Fruit fly (Drosophila melanogaster) whole organism, embryonic: ENCODE measurements around the gene CG11409.

Source experiments
- BtbVII ChIP-seq: fragments of 200-800 bp; sonication (Bioruptor generic); optimal IDR thresholded peaks from 3 replicates; lab custom pipeline; 2017; ENCODE audit warnings: missing biosample characterization, mild to moderate bottlenecking, missing genetic modification characterization
- CG13894 ChIP-seq: fragments of 200-800 bp; sonication (Bioruptor generic); optimal IDR thresholded peaks from 3 replicates; lab custom pipeline; 2018; ENCODE audit warnings: missing biosample characterization, mild to moderate bottlenecking, missing genetic modification characterization, moderate library complexity
- CG14050 ChIP-seq: fragments of 200-800 bp; sonication (Bioruptor generic); IDR thresholded peaks from 3 replicates; pipeline ENCODE4 v1.3.6; 2022; ENCODE audit warnings: missing biosample characterization, missing genetic modification characterization
- CG1529 ChIP-seq: fragments of 200-800 bp; sonication (Bioruptor generic); optimal IDR thresholded peaks from 3 replicates; lab custom pipeline; 2018; ENCODE audit warnings: missing biosample characterization, missing genetic modification characterization
- CG15696 ChIP-seq: fragments of 200-800 bp; sonication (Bioruptor generic); optimal IDR thresholded peaks from 2 replicates; lab custom pipeline; 2019; ENCODE audit warnings: missing biosample characterization, mild to moderate bottlenecking, missing genetic modification characterization, moderate library complexity
- CG16779 ChIP-seq: fragments of 200-800 bp; sonication (Bioruptor generic); IDR thresholded peaks from 2 replicates; pipeline ENCODE4 v1.3.6; 2022; ENCODE audit warnings: missing biosample characterization, missing genetic modification characterization
- CG16815 ChIP-seq: fragments of 200-800 bp; sonication (Bioruptor generic); optimal IDR thresholded peaks from 3 replicates; lab custom pipeline; 2017; ENCODE audit warnings: missing biosample characterization, mild to moderate bottlenecking, missing genetic modification characterization
- CG17568 ChIP-seq: fragments of 200-800 bp; sonication (Bioruptor generic); optimal IDR thresholded peaks from 2 replicates; lab custom pipeline; 2018; ENCODE audit warnings: missing biosample characterization, mild to moderate bottlenecking, missing genetic modification characterization, moderate library complexity
- CG17612 ChIP-seq: fragments of 200-800 bp; sonication (Bioruptor generic); IDR thresholded peaks from 2 replicates; pipeline ENCODE4 v1.3.6; 2022; ENCODE audit warnings: missing biosample characterization, missing genetic modification characterization
- CG18599 ChIP-seq: fragments of 200-800 bp; sonication (Bioruptor generic); optimal IDR thresholded peaks from 3 replicates; lab custom pipeline; 2017; ENCODE audit warnings: missing biosample characterization, missing genetic modification characterization, mild to moderate bottlenecking, moderate library complexity, missing genetic modification reagents
- CG3065 ChIP-seq: fragments of 200-800 bp; sonication (Bioruptor generic); optimal IDR thresholded peaks from 2 replicates; lab custom pipeline; 2016; ENCODE audit warnings: missing biosample characterization, missing genetic modification characterization
- CG3726 ChIP-seq: fragments of 200-800 bp; sonication (Bioruptor generic); IDR thresholded peaks from 3 replicates; pipeline ENCODE4, ENCODE4 v1.3.6; 2022; ENCODE audit warnings: missing biosample characterization, missing genetic modification characterization
- CG4328 ChIP-seq: fragments of 200-800 bp; sonication (Bioruptor generic); optimal IDR thresholded peaks from 3 replicates; lab custom pipeline; 2017; ENCODE audit warnings: missing biosample characterization, missing genetic modification reagents, missing genetic modification characterization
- CG4820 ChIP-seq: fragments of 200-800 bp; sonication (Bioruptor generic); optimal IDR thresholded peaks from 3 replicates; lab custom pipeline; 2016; ENCODE audit warnings: missing biosample characterization, missing genetic modification characterization
- CG6689 ChIP-seq: fragments of 200-800 bp; sonication (Bioruptor generic); IDR thresholded peaks from 2 replicates; pipeline ENCODE4 v1.3.6; 2022; ENCODE audit warnings: missing biosample characterization, missing genetic modification characterization
- CG8478 ChIP-seq: fragments of >200 bp; optimal IDR thresholded peaks from 2 replicates; lab custom pipeline; 2018
- CG9215 ChIP-seq: fragments of 200-800 bp; sonication (Bioruptor generic); IDR thresholded peaks from 2 replicates; pipeline ENCODE4 v1.3.6; 2022; ENCODE audit warnings: missing biosample characterization, missing genetic modification characterization
- CG9727 ChIP-seq: fragments of 200-800 bp; sonication (Bioruptor generic); optimal IDR thresholded peaks from 3 replicates; lab custom pipeline; 2017; ENCODE audit warnings: missing biosample characterization, mild to moderate bottlenecking, missing genetic modification characterization
- CG9932 ChIP-seq: fragments of 200-800 bp; sonication (Bioruptor generic); IDR thresholded peaks from 2 replicates; pipeline ENCODE4 v1.3.6; 2022; ENCODE audit warnings: missing biosample characterization, missing genetic modification characterization
- Chrac-16 ChIP-seq: fragments of 200-800 bp; sonication (Bioruptor generic); optimal IDR thresholded peaks from 3 replicates; lab custom pipeline; 2016; ENCODE audit warnings: missing biosample characterization, missing genetic modification characterization
- Dek ChIP-seq: fragments of 200-800 bp; sonication (Bioruptor generic); optimal IDR thresholded peaks from 3 replicates; lab custom pipeline; 2019; ENCODE audit warnings: missing biosample characterization, mild to moderate bottlenecking, missing genetic modification characterization, moderate library complexity
- GATAe ChIP-seq: fragments of 200-800 bp; sonication (Bioruptor generic); conservative IDR thresholded peaks from 2 replicates; pipeline ENCODE4 v1.3.6; 2022; ENCODE audit warnings: missing biosample characterization, missing genetic modification characterization
- Gug ChIP-seq: fragments of 200-800 bp; sonication (Bioruptor generic); IDR thresholded peaks from 4 replicates; pipeline ENCODE4 v1.3.6; 2022; ENCODE audit warnings: missing biosample characterization, missing genetic modification characterization
- H2.0 ChIP-seq: fragments of 200-800 bp; sonication (Bioruptor generic); IDR thresholded peaks from 2 replicates; pipeline ENCODE4 v1.3.6; 2022; ENCODE audit warnings: missing biosample characterization, missing genetic modification characterization
- Hr78 ChIP-seq, 2 experiments: fragments of 200-800 bp in 1 of 2; fragments of >200 bp in 1 of 2; sonication (Bioruptor generic) in 1 of 2; optimal IDR thresholded peaks; 2 replicates each; lab custom pipeline; 2017 to 2019; ENCODE audit warnings: missing biosample characterization in 2 of 2, missing genetic modification characterization in 2 of 2, mild to moderate bottlenecking in 1 of 2, moderate library complexity in 1 of 2
- Jarid2 ChIP-seq: fragments of 200-800 bp; sonication (Bioruptor generic); optimal IDR thresholded peaks from 3 replicates; lab custom pipeline; 2017; ENCODE audit warnings: mild to moderate bottlenecking, missing biosample characterization, missing genetic modification reagents, missing genetic modification characterization
- Kr ChIP-seq: fragments of 200-800 bp; sonication (Bioruptor generic); optimal IDR thresholded peaks from 2 replicates; lab custom pipeline; 2017; ENCODE audit warnings: missing biosample characterization, mild to moderate bottlenecking, missing genetic modification characterization
- Lim3 ChIP-seq: fragments of 200-800 bp; sonication (Bioruptor generic); IDR thresholded peaks from 2 replicates; pipeline ENCODE4 v1.3.6; 2022; ENCODE audit warnings: missing biosample characterization, missing genetic modification characterization
- Med ChIP-seq: fragments of 200-800 bp; sonication (Bioruptor generic); peaks from one replicate; lab custom pipeline; 2016; ENCODE audit warnings: missing biosample characterization, missing genetic modification characterization, mild to moderate bottlenecking, inconsistent platforms, moderate library complexity
- Neu2 ChIP-seq: fragments of 200-800 bp; sonication (Bioruptor generic); optimal IDR thresholded peaks from 3 replicates; lab custom pipeline; 2016; ENCODE audit warnings: missing biosample characterization, missing genetic modification characterization, borderline replicate concordance
- Vsx1 ChIP-seq: fragments of 200-800 bp; sonication (Bioruptor generic); optimal IDR thresholded peaks from 2 replicates; lab custom pipeline; 2017; ENCODE audit warnings: missing biosample characterization, mild to moderate bottlenecking, missing genetic modification characterization, missing genetic modification reagents
- crp ChIP-seq, 2 experiments: fragments of 200-800 bp; sonication (Bioruptor generic); optimal IDR thresholded peaks; 2 replicates in 1 of 2; 3 replicates in 1 of 2; lab custom pipeline; 2017; ENCODE audit warnings: missing biosample characterization in 2 of 2, missing genetic modification characterization in 2 of 2, mild to moderate bottlenecking in 1 of 2, moderate library complexity in 1 of 2
- cwo ChIP-seq: fragments of 200-800 bp; sonication (Bioruptor generic); optimal IDR thresholded peaks from 3 replicates; lab custom pipeline; 2017; ENCODE audit warnings: missing biosample characterization, missing genetic modification characterization, mild to moderate bottlenecking, moderate library complexity, missing genetic modification reagents
- dmrt99B ChIP-seq: fragments of 200-800 bp; sonication (Bioruptor generic); optimal IDR thresholded peaks from 2 replicates; lab custom pipeline; 2018; ENCODE audit warnings: missing biosample characterization, mild to moderate bottlenecking, missing genetic modification characterization, moderate library complexity
- fd102C ChIP-seq: fragments of 200-800 bp; sonication (Bioruptor generic); optimal IDR thresholded peaks from 2 replicates; lab custom pipeline; 2018; ENCODE audit warnings: missing biosample characterization, mild to moderate bottlenecking, missing genetic modification characterization, moderate library complexity
- ftz-f1 ChIP-seq: fragments of 200-800 bp; sonication (Bioruptor generic); optimal IDR thresholded peaks from 2 replicates; lab custom pipeline; 2016; ENCODE audit warnings: missing biosample characterization, missing genetic modification characterization
- gce ChIP-seq: fragments of 200-800 bp; sonication (Bioruptor generic); IDR thresholded peaks from 3 replicates; pipeline ENCODE4 v1.3.6; 2022; ENCODE audit warnings: missing biosample characterization, missing genetic modification characterization
- grn ChIP-seq: fragments of 200-800 bp; sonication (Bioruptor generic); optimal IDR thresholded peaks from 3 replicates; lab custom pipeline; 2017; ENCODE audit warnings: missing biosample characterization, missing genetic modification characterization
- jumu ChIP-seq: fragments of 200-800 bp; sonication (Bioruptor generic); optimal IDR thresholded peaks from 3 replicates; lab custom pipeline; 2016; ENCODE audit warnings: missing biosample characterization, missing genetic modification characterization
- luna ChIP-seq: fragments of 200-800 bp; sonication (Bioruptor generic); optimal IDR thresholded peaks from 2 replicates; lab custom pipeline; 2016; ENCODE audit warnings: missing biosample characterization, missing genetic modification characterization
- mld ChIP-seq: fragments of 200-800 bp; sonication (Bioruptor generic); IDR thresholded peaks from 3 replicates; pipeline ENCODE4 v1.3.6; 2022; ENCODE audit warnings: missing biosample characterization, missing genetic modification characterization; ENCODE audit not compliant: partially characterized antibody
- oc ChIP-seq: fragments of 200-800 bp; sonication (Bioruptor generic); optimal IDR thresholded peaks from 2 replicates; lab custom pipeline; 2018; ENCODE audit warnings: missing biosample characterization, mild to moderate bottlenecking, missing genetic modification characterization, moderate library complexity
- pfk ChIP-seq: fragments of 200-800 bp; sonication (Bioruptor generic); optimal IDR thresholded peaks from 2 replicates; lab custom pipeline; 2018; ENCODE audit warnings: missing biosample characterization, mild to moderate bottlenecking, missing genetic modification characterization, moderate library complexity
- repo ChIP-seq: fragments of 200-800 bp; sonication (Bioruptor generic); optimal IDR thresholded peaks from 2 replicates; lab custom pipeline; 2016; ENCODE audit warnings: missing biosample characterization, missing genetic modification characterization
- run ChIP-seq: fragments of 200-800 bp; sonication (Bioruptor generic); optimal IDR thresholded peaks from 3 replicates; lab custom pipeline; 2018; ENCODE audit warnings: missing biosample characterization, mild to moderate bottlenecking, missing genetic modification characterization
- sens-2 ChIP-seq: fragments of 200-800 bp; sonication (Bioruptor generic); IDR thresholded peaks from 2 replicates; pipeline ENCODE4 v1.3.6; 2022; ENCODE audit warnings: missing biosample characterization, missing genetic modification characterization
- sisA ChIP-seq: fragments of 200-800 bp; sonication (Bioruptor generic); IDR thresholded peaks from 2 replicates; pipeline ENCODE4 v1.3.6; 2022; ENCODE audit warnings: missing biosample characterization, missing genetic modification characterization
- toy ChIP-seq: fragments of 200-800 bp; sonication (Bioruptor generic); IDR thresholded peaks from 2 replicates; pipeline ENCODE4 v1.3.6; 2022; ENCODE audit warnings: missing biosample characterization, missing genetic modification characterization
- trh ChIP-seq: fragments of 200-800 bp; sonication (Bioruptor generic); optimal IDR thresholded peaks from 2 replicates; lab custom pipeline; 2016; ENCODE audit warnings: missing biosample characterization, missing genetic modification characterization
- twi ChIP-seq: fragments of 200-800 bp; optimal IDR thresholded peaks from 2 replicates; lab custom pipeline; 2019; ENCODE audit warnings: missing biosample characterization, mild to moderate bottlenecking, missing genetic modification characterization, moderate library complexity
- zf30C ChIP-seq: fragments of 200-800 bp; sonication (Bioruptor generic); optimal IDR thresholded peaks from 3 replicates; lab custom pipeline; 2018; ENCODE audit warnings: missing biosample characterization, mild to moderate bottlenecking, missing genetic modification characterization
- zfh2 ChIP-seq: fragments of 200-800 bp; sonication (Bioruptor generic); optimal IDR thresholded peaks from 2 replicates; lab custom pipeline; 2016; ENCODE audit warnings: missing biosample characterization, missing genetic modification characterization

Gene CG11409

dm6 chrX:1349255-1349654 lies 7.9 kb upstream of the CG11409 start, which contains the start of gene MTPAP (continued):
- no peak for TF ChIP-seq CG15696 (tag; lab: Kevin White, UChicago)
- TF ChIP-seq toy (GFP tag; lab: Robert Waterston, UW), result no peak
- no peak for TF ChIP-seq BtbVII (GFP tag; lab: Kevin White, UChicago)
- TF ChIP-seq Kr, result no peak
- no peak for TF ChIP-seq CG14050 (GFP tag; lab: Robert Waterston, UW)
- TF ChIP-seq CG13894 (tag; lab: Kevin White, UChicago), result no peak
- TF ChIP-seq CG18599 (GFP tag; lab: Kevin White, UChicago), result no peak
- no peak for TF ChIP-seq trh
- no peak for TF ChIP-seq sisA (GFP tag; lab: Robert Waterston, UW)
- TF ChIP-seq CG16815 (GFP tag; lab: Kevin White, UChicago), result no peak
- no peak for TF ChIP-seq H2.0 (GFP tag; lab: Robert Waterston, UW)
- TF ChIP-seq crp (GFP tag; optimal IDR thresholded peaks at IDR 0.05; lab: Kevin White, UChicago), result peak in 1 of 2 experiments; percentile 22
- no peak for TF ChIP-seq CG17612 (GFP tag; lab: Robert Waterston, UW)
- no peak for TF ChIP-seq twi
- no peak for TF ChIP-seq pfk (GFP tag; lab: Kevin White, UChicago)
- no peak for TF ChIP-seq CG3065
- no peak for TF ChIP-seq zf30C (GFP tag; lab: Kevin White, UChicago)
- TF ChIP-seq CG8478, result no peak
- no peak for TF ChIP-seq grn (GFP tag; lab: Kevin White, UChicago)
- no peak for TF ChIP-seq CG1529 (GFP tag; lab: Kevin White, UChicago)
- no peak for TF ChIP-seq run (tag; lab: Kevin White, UChicago)
- no peak for TF ChIP-seq GATAe (GFP tag; lab: Robert Waterston, UW)
- TF ChIP-seq luna, result no peak
- TF ChIP-seq Chrac-16 (GFP tag; lab: Kevin White, UChicago), result no peak
- TF ChIP-seq zfh2 (GFP tag; lab: Kevin White, UChicago), result peak; percentile 24
- TF ChIP-seq oc (tag; lab: Kevin White, UChicago), result no peak
- TF ChIP-seq repo (GFP tag; lab: Kevin White, UChicago), result no peak
- TF ChIP-seq CG17568 (GFP tag; lab: Kevin White, UChicago), result no peak
- TF ChIP-seq Med (GFP tag; lab: Kevin White, UChicago), result peak; percentile 84
- no peak for TF ChIP-seq cwo
- TF ChIP-seq CG16779, result no peak
- no peak for TF ChIP-seq CG4820 (GFP tag; lab: Kevin White, UChicago)
- no peak for TF ChIP-seq Jarid2 (GFP tag; lab: Kevin White, UChicago)
- TF ChIP-seq CG6689 (GFP tag; lab: Robert Waterston, UW), result no peak
- no peak for TF ChIP-seq Gug
- TF ChIP-seq dmrt99B (tag; lab: Kevin White, UChicago), result no peak
- no peak for TF ChIP-seq CG3726 (GFP tag; lab: Robert Waterston, UW)
- no peak for TF ChIP-seq fd102C (GFP tag; lab: Kevin White, UChicago)
- no peak for TF ChIP-seq sens-2
- peak; percentile 30 for TF ChIP-seq jumu (GFP tag; lab: Kevin White, UChicago)
- TF ChIP-seq CG4328 (GFP tag; lab: Kevin White, UChicago), result no peak
- no peak for TF ChIP-seq mld (GFP tag; lab: Robert Waterston, UW)
- TF ChIP-seq CG9727 (GFP tag; lab: Kevin White, UChicago), result no peak
- TF ChIP-seq Vsx1 (GFP tag; lab: Kevin White, UChicago), result no peak
- TF ChIP-seq ftz-f1, result no peak
- no peak for TF ChIP-seq CG9215 (GFP tag; lab: Robert Waterston, UW)
- no peak for TF ChIP-seq Hr78 (GFP tag; optimal IDR thresholded peaks at IDR 0.05; lab: Kevin White, UChicago)
- no peak for TF ChIP-seq gce (GFP tag; lab: Robert Waterston, UW)
- no peak for TF ChIP-seq Neu2 (GFP tag; lab: Kevin White, UChicago)
- TF ChIP-seq Lim3 (GFP tag; lab: Robert Waterston, UW), result no peak
- no peak for TF ChIP-seq Dek (tag; lab: Kevin White, UChicago)
- no peak for TF ChIP-seq CG9932
